Worm (Caenorhabditis elegans) whole organism, mixed stage, embryonic: Measurements from ENCODE around the gene T01G5.7.

ENCODE experiments used
- M03D4.4 ChIP-seq: sonication (generic microtip); optimal IDR thresholded peaks from 2 replicates; lab custom pipeline; 2017; ENCODE audit warnings: mild to moderate bottlenecking, missing genetic modification characterization, missing compliant biosample characterization
- bed-3 ChIP-seq: fragments of 200-800 bp; sonication (Bioruptor generic); optimal IDR thresholded peaks from 3 replicates; lab custom pipeline; 2018; ENCODE audit warnings: mild to moderate bottlenecking, missing genetic modification characterization, moderate library complexity, missing compliant biosample characterization
- blmp-1 ChIP-seq: fragments of 150-350 bp; optimal IDR thresholded peaks from 2 replicates; lab custom pipeline; 2014; ENCODE audit warnings: missing biosample characterization, missing genetic modification characterization
- ceh-39 ChIP-seq: fragments of 150-350 bp; optimal IDR thresholded peaks from 2 replicates; lab custom pipeline; 2014; ENCODE audit warnings: missing biosample characterization, missing genetic modification characterization
- ceh-43 ChIP-seq: fragments of 200-800 bp; sonication (Bioruptor generic); optimal IDR thresholded peaks from 2 replicates; lab custom pipeline; 2018; ENCODE audit warnings: mild to moderate bottlenecking, missing genetic modification characterization, moderate library complexity, missing compliant biosample characterization
- ceh-83 ChIP-seq: fragments of 200-800 bp; sonication (Bioruptor generic); optimal IDR thresholded peaks from 2 replicates; lab custom pipeline; 2018; ENCODE audit warnings: mild to moderate bottlenecking, missing genetic modification characterization, missing compliant biosample characterization
- ces-1 ChIP-seq: fragments of 150-350 bp; optimal IDR thresholded peaks from 2 replicates; lab custom pipeline; 2014; ENCODE audit warnings: missing biosample characterization, missing genetic modification reagents, missing genetic modification characterization
- cnd-1 ChIP-seq: fragments of 200-800 bp; sonication (Bioruptor generic); optimal IDR thresholded peaks from 2 replicates; lab custom pipeline; 2018; ENCODE audit warnings: mild to moderate bottlenecking, missing genetic modification characterization, missing compliant biosample characterization
- drap-1 ChIP-seq: fragments of 200-800 bp; sonication (Bioruptor generic); optimal IDR thresholded peaks from 3 replicates; lab custom pipeline; 2018; ENCODE audit warnings: mild to moderate bottlenecking, missing genetic modification characterization, missing compliant biosample characterization
- elt-1 ChIP-seq: sonication (generic microtip); optimal IDR thresholded peaks from 2 replicates; lab custom pipeline; 2017; ENCODE audit warnings: missing genetic modification characterization, mild to moderate bottlenecking, missing compliant biosample characterization, antibody characterized with exemption, moderate library complexity, borderline replicate concordance; ENCODE audit not compliant: insufficient read depth
- elt-3 ChIP-seq: fragments of 150-350 bp; optimal IDR thresholded peaks from 2 replicates; lab custom pipeline; 2014; ENCODE audit warnings: missing biosample characterization, missing genetic modification characterization
- flh-1 ChIP-seq: fragments of 200-800 bp; sonication (Bioruptor generic); optimal IDR thresholded peaks from 2 replicates; lab custom pipeline; 2018; ENCODE audit warnings: mild to moderate bottlenecking, missing genetic modification characterization, moderate library complexity, missing compliant biosample characterization
- ham-2 ChIP-seq: fragments of 200-800 bp; sonication (Bioruptor generic); optimal IDR thresholded peaks from 2 replicates; lab custom pipeline; 2018; ENCODE audit warnings: mild to moderate bottlenecking, missing genetic modification characterization, missing compliant biosample characterization
- hlh-1 ChIP-seq: fragments of 150-350 bp; optimal IDR thresholded peaks from 2 replicates; lab custom pipeline; 2014; ENCODE audit warnings: missing biosample characterization, missing genetic modification reagents, missing genetic modification characterization
- lin-13 ChIP-seq: fragments of 150-350 bp; optimal IDR thresholded peaks from 2 replicates; lab custom pipeline; 2014; ENCODE audit warnings: missing biosample characterization, missing genetic modification characterization
- lin-32 ChIP-seq: fragments of 200-800 bp; sonication (Bioruptor generic); optimal IDR thresholded peaks from 2 replicates; lab custom pipeline; 2018; ENCODE audit warnings: mild to moderate bottlenecking, missing genetic modification characterization, missing compliant biosample characterization
- lsy-2 ChIP-seq: fragments of 150-350 bp; optimal IDR thresholded peaks from 2 replicates; lab custom pipeline; 2014; ENCODE audit warnings: missing biosample characterization, missing genetic modification characterization
- mab-5 ChIP-seq: fragments of 150-350 bp; optimal IDR thresholded peaks from 2 replicates; lab custom pipeline; 2014; ENCODE audit warnings: missing biosample characterization, missing genetic modification characterization
- mep-1 ChIP-seq: fragments of 150-350 bp; optimal IDR thresholded peaks from 2 replicates; lab custom pipeline; 2017; ENCODE audit warnings: missing biosample characterization, missing genetic modification reagents, missing genetic modification characterization, inconsistent platforms
- mls-2 ChIP-seq: sonication (generic microtip); optimal IDR thresholded peaks from 2 replicates; lab custom pipeline; 2016; ENCODE audit warnings: mild to moderate bottlenecking, missing genetic modification characterization, moderate library complexity, missing compliant biosample characterization
- nhr-12 ChIP-seq: fragments of 150-350 bp; optimal IDR thresholded peaks from 2 replicates; lab custom pipeline; 2014; ENCODE audit warnings: missing biosample characterization, missing genetic modification characterization
- nhr-2 ChIP-seq: fragments of 150-350 bp; optimal IDR thresholded peaks from 2 replicates; lab custom pipeline; 2014; ENCODE audit warnings: missing biosample characterization, missing genetic modification characterization
- nhr-237 ChIP-seq: fragments of 150-350 bp; optimal IDR thresholded peaks from 2 replicates; lab custom pipeline; 2014; ENCODE audit warnings: missing biosample characterization, missing genetic modification characterization
- nhr-28 ChIP-seq: fragments of 150-350 bp; optimal IDR thresholded peaks from 2 replicates; lab custom pipeline; 2014; ENCODE audit warnings: missing biosample characterization, missing genetic modification characterization
- nhr-76 ChIP-seq: sonication (generic microtip); optimal IDR thresholded peaks from 2 replicates; lab custom pipeline; 2017; ENCODE audit warnings: missing biosample characterization, missing genetic modification characterization
- pha-4 ChIP-seq: fragments of 150-350 bp; optimal IDR thresholded peaks from 2 replicates; lab custom pipeline; 2018; ENCODE audit warnings: missing biosample characterization, missing genetic modification reagents, missing genetic modification characterization
- sem-2 ChIP-seq: fragments of 200-800 bp; sonication (Bioruptor generic); optimal IDR thresholded peaks from 2 replicates; lab custom pipeline; 2018; ENCODE audit warnings: mild to moderate bottlenecking, missing genetic modification characterization, missing compliant biosample characterization
- sptf-1 ChIP-seq: sonication (generic microtip); optimal IDR thresholded peaks from 2 replicates; lab custom pipeline; 2017; ENCODE audit warnings: mild to moderate bottlenecking, missing genetic modification characterization, moderate library complexity, missing compliant biosample characterization
- tbx-8 ChIP-seq: fragments of 200-800 bp; sonication (Bioruptor generic); optimal IDR thresholded peaks from 2 replicates; lab custom pipeline; 2018; ENCODE audit warnings: mild to moderate bottlenecking, missing genetic modification characterization, moderate library complexity, missing compliant biosample characterization
- unc-120 ChIP-seq: sonication (generic microtip); optimal IDR thresholded peaks from 2 replicates; lab custom pipeline; 2017; ENCODE audit warnings: missing genetic modification characterization, missing compliant biosample characterization; ENCODE audit not compliant: poor library complexity, severe bottlenecking
- zip-8 ChIP-seq: fragments of 150-350 bp; optimal IDR thresholded peaks from 2 replicates; lab custom pipeline; 2014; ENCODE audit warnings: missing biosample characterization, missing genetic modification characterization
- ztf-11 ChIP-seq: fragments of 150-350 bp; optimal IDR thresholded peaks from 2 replicates; lab custom pipeline; 2014; ENCODE audit warnings: missing biosample characterization, missing genetic modification characterization

The T01G5.7 gene

DNA sequence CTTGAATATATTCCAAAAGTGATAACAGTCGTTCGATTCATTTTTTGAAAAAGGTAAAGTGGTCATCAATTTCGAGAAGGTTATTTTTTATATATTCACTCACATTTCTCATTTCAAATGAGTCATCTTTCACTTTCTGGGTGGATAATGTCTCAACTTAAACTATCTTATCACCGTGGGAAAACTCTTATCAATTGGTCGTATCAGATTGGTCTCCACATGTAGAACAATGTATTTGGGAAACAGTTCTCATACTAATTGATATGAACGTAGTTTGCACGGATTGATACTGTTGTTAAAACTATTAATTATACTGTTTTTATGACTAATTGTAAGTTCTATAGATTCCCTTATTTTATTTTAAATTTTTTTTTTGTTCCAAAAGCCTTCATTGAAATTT is 22.1 kb downstream of the T01G5.7 start:
- TF ChIP-seq bed-3 (GFP tag; lab: Kevin White, UChicago) (no peak), M03D4.4 (tag; lab: Kevin White, UChicago) (no peak), nhr-2 (tag; lab: Kevin White, UChicago) (no peak)

DNA sequence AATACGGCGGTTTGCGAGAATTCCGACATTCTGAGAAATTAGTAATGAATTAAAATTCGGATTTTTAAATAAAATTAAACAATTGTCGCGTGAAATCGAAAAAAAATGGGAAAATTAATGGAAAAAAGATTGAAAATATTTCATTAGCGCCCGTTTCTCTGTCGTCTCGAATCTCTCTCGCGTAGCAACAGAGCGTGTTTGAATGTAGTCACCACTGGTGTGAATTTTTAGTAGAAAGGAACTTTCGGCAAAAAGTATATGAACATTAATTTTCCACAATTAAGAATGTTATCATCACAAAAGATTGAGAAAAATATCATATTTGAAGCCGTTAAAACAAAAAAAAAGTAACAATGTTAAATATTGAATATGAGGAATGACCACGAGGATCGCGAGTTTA is 25.0 kb downstream of the T01G5.7 start, which contains the start of gene aipl-1:
aipl-1 (minus strand) TSS at position 30 of the 400 bp plus-strand sequence.
- no peak for TF ChIP-seq elt-1 (tag; lab: Kevin White, UChicago)
- TF ChIP-seq cnd-1 (tag; lab: Kevin White, UChicago), result no peak
- peak; percentile 21 for TF ChIP-seq ceh-39
- peak; percentile 71 for TF ChIP-seq lsy-2 (tag; lab: Kevin White, UChicago)
- no peak for TF ChIP-seq nhr-2 (tag; lab: Kevin White, UChicago)
- no peak for TF ChIP-seq drap-1 (GFP tag; lab: Kevin White, UChicago)
- TF ChIP-seq lin-32 (GFP tag; lab: Kevin White, UChicago), result no peak
- TF ChIP-seq zip-8, result no peak
- TF ChIP-seq ztf-11 (tag; lab: Kevin White, UChicago), result no peak
- no peak for TF ChIP-seq sem-2
- peak; percentile 2 for TF ChIP-seq sptf-1 (tag; lab: Kevin White, UChicago)
- no peak for TF ChIP-seq ham-2 (GFP tag; lab: Kevin White, UChicago)
- TF ChIP-seq nhr-12 (tag; lab: Kevin White, UChicago), result no peak
- TF ChIP-seq lin-13 (tag; lab: Kevin White, UChicago), result peak; percentile 21
- no peak for TF ChIP-seq blmp-1 (tag; lab: Kevin White, UChicago)
- peak; percentile 80 for TF ChIP-seq mep-1 (tag; lab: Kevin White, UChicago)
- no peak for TF ChIP-seq unc-120 (tag; lab: Kevin White, UChicago)
- peak; percentile 62 for TF ChIP-seq nhr-237
- TF ChIP-seq pha-4 (tag; lab: Kevin White, UChicago), result peak; percentile 46
- TF ChIP-seq hlh-1 (tag; lab: Kevin White, UChicago), result peak; percentile 27
- TF ChIP-seq ces-1, result peak; percentile 83

DNA sequence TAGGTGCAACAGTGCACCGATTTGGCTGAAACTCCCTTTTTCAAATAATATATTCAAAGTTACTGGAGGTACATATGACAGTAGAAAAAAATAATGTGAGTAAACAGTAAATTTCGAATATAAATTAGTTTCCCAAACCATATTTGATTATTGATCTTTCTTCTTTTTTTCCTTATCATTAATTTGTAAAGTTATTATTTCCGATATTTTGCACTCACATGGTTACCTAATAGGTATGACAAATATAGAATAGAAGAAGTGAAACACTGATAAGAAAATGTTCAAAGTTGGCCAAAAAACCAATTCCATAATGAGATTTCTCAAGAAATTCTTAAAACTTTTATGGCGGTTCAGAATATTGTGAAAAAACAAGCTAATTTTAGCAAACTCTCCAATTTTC is 28.1 kb downstream of the T01G5.7 start:
- no peak for TF ChIP-seq sptf-1 (tag; lab: Kevin White, UChicago)
- TF ChIP-seq mab-5 (tag; lab: Kevin White, UChicago), result no peak
- no peak for TF ChIP-seq drap-1 (GFP tag; lab: Kevin White, UChicago)
- no peak for TF ChIP-seq lin-13 (tag; lab: Kevin White, UChicago)
- no peak for TF ChIP-seq bed-3 (GFP tag; lab: Kevin White, UChicago)
- TF ChIP-seq unc-120 (tag; lab: Kevin White, UChicago), result no peak
- TF ChIP-seq nhr-2 (tag; lab: Kevin White, UChicago), result no peak
- TF ChIP-seq ceh-83 (GFP tag; lab: Kevin White, UChicago), result no peak
- no peak for TF ChIP-seq lsy-2 (tag; lab: Kevin White, UChicago)
- TF ChIP-seq, all 35 proteins: peak for 0

DNA sequence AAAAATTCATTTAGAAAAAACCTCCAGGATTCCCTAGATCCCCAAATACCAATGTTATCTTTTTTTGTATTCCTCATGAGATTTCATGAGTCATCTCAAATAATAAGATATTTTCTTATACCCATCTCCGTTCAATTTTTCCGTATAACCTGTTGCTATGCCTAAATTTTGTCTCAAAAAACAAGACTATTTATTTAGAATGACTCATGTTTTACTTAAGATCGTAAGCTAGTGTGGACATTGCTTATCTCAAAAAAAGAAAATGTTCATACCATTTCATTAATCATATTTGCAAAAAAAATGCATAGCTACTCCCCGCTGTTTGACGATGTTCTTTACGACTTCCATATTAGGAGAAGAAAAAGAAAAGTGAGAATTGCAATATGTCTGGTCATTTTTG is 28.5 kb downstream of the T01G5.7 start, which contains the start of gene K08F9.3:
K08F9.3 (plus strand) TSS at position 301 of the 400 bp plus-strand sequence.
- TF ChIP-seq sem-2 (no peak), ztf-11 (tag; lab: Kevin White, UChicago) (no peak), mep-1 (tag; lab: Kevin White, UChicago) (no peak), blmp-1 (tag; lab: Kevin White, UChicago) (no peak), drap-1 (GFP tag; lab: Kevin White, UChicago) (no peak), nhr-237 (no peak), nhr-76 (tag; lab: Kevin White, UChicago) (no peak), ceh-83 (GFP tag; lab: Kevin White, UChicago) (no peak)

DNA sequence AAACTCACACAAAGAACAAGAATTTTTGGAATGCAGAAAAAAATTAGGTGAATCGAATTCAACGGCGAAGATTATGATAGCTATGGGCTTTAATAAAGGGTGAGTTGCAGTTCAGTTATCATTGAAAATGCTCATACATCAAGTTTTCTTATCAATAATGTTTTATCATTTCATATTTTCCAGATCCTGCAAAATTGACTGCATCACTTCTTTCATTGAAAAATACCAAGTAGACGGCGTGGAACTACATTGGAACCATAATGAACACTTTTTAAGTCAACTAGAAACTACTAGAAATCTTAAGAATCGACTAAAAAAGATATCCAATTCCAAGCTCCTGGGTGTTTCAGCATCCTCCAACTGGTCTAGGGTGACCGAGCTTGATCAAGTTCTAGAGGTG is 31.5 kb downstream of the T01G5.7 start, which contains the start of gene K08F9.1:
K08F9.1 (minus strand) TSS at position 101 of the 400 bp plus-strand sequence.
- TF ChIP-seq mls-2 (tag; lab: Kevin White, UChicago) (no peak), unc-120 (tag; lab: Kevin White, UChicago) (no peak), tbx-8 (no peak), lin-13 (tag; lab: Kevin White, UChicago) (no peak), nhr-28 (no peak), lin-32 (GFP tag; lab: Kevin White, UChicago) (no peak), nhr-76 (tag; lab: Kevin White, UChicago) (no peak), flh-1 (no peak), zip-8 (no peak), mep-1 (tag; lab: Kevin White, UChicago) (no peak), elt-3 (tag; lab: Kevin White, UChicago) (no peak), ham-2 (GFP tag; lab: Kevin White, UChicago) (no peak), ztf-11 (tag; lab: Kevin White, UChicago) (no peak), lsy-2 (tag; lab: Kevin White, UChicago) (no peak), nhr-2 (tag; lab: Kevin White, UChicago) (no peak), bed-3 (GFP tag; lab: Kevin White, UChicago) (no peak), cnd-1 (tag; lab: Kevin White, UChicago) (no peak), ceh-43 (no peak), ceh-83 (GFP tag; lab: Kevin White, UChicago) (no peak)
